Fruit fly (Drosophila melanogaster): Measurements from ENCODE around the gene CG5177.

The CG5177 gene

DNA sequence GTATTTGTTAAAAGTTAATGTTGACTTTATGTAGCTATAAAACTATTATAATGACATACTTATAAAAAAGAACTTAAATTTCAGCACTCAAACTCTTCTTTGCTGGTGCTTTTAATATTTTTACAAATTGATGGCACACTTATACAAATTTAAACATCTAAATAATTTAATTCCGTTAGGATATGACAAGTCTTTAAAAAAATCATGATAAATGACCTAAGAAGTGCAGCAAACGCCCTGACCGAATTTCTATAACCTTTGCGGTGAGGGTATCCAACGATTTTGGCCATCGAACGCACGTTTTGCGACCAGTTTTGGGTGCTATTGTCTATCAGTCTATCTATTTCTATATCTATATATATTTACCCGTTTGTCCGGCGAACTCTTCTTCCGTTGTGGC is 37.9 kb downstream of the CG5177 start (continued):
- TF ChIP-seq Mes4 (GFP tag; optimal IDR thresholded peaks at IDR 0.05) = no peak
- no peak for TF ChIP-seq usp (GFP tag; optimal IDR thresholded peaks at IDR 0.05)
- TF ChIP-seq HLHmδ (GFP tag; optimal IDR thresholded peaks at IDR 0.05) = no peak
- TF ChIP-seq CG7271 (tag; optimal IDR thresholded peaks at IDR 0.05) = no peak
- TF ChIP-seq GATAe (GFP tag; conservative IDR thresholded peaks at IDR 0.05) = no peak
- TF ChIP-seq ttk (GFP tag; IDR thresholded peaks at IDR 0.05) = no peak
- TF ChIP-seq Dfd (GFP tag; optimal IDR thresholded peaks at IDR 0.05) = no peak
- no peak for TF ChIP-seq Atf-2 (GFP tag; optimal IDR thresholded peaks at IDR 0.05)
- no peak for TF ChIP-seq stc (GFP tag; IDR thresholded peaks at IDR 0.05)
- no peak for TF ChIP-seq CG12219 (GFP tag; optimal IDR thresholded peaks at IDR 0.05)
- peak; percentile 59 for TF ChIP-seq lilli (GFP tag; optimal IDR thresholded peaks at IDR 0.05)
- peak; percentile 41 for TF ChIP-seq dmrt99B (tag; optimal IDR thresholded peaks at IDR 0.05)
- no peak for TF ChIP-seq E2f2 (GFP tag; IDR thresholded peaks at IDR 0.05)
- no peak for TF ChIP-seq CG18262 (tag; optimal IDR thresholded peaks at IDR 0.05)
- no peak for TF ChIP-seq br (optimal IDR thresholded peaks at IDR 0.05)
- TF ChIP-seq exex (tag; optimal IDR thresholded peaks at IDR 0.05) = no peak
- TF ChIP-seq luna (GFP tag; optimal IDR thresholded peaks at IDR 0.05) = no peak
- no peak for TF ChIP-seq bsh (GFP tag; optimal IDR thresholded peaks at IDR 0.05)
- no peak for TF ChIP-seq zen (tag; optimal IDR thresholded peaks at IDR 0.05)
- TF ChIP-seq Kr (GFP tag; optimal IDR thresholded peaks at IDR 0.05) = no peak
- TF ChIP-seq abd-A (tag; optimal IDR thresholded peaks at IDR 0.05) = no peak
- no peak for TF ChIP-seq CG16863 (GFP tag; optimal IDR thresholded peaks at IDR 0.05)
- no peak for TF ChIP-seq Doc2 (GFP tag; IDR thresholded peaks at IDR 0.05)
- TF ChIP-seq ham (GFP tag; IDR thresholded peaks at IDR 0.05) = no peak
- no peak for TF ChIP-seq eyg (GFP tag; optimal IDR thresholded peaks at IDR 0.05)
- no peak for TF ChIP-seq amos (GFP tag; IDR thresholded peaks at IDR 0.05; ENCODE audit: partially characterized antibody)
- TF ChIP-seq CG11247 (GFP tag; IDR thresholded peaks at IDR 0.05) = no peak
- no peak for TF ChIP-seq CG11560 (tag; IDR thresholded peaks at IDR 0.05)
- TF ChIP-seq ab (GFP tag; optimal IDR thresholded peaks at IDR 0.05) = no peak
- TF ChIP-seq Abd-B (GFP tag; optimal IDR thresholded peaks at IDR 0.05) = no peak
- TF ChIP-seq CG17912 (GFP tag; optimal IDR thresholded peaks at IDR 0.05) = no peak
- TF ChIP-seq cwo (GFP tag; optimal IDR thresholded peaks at IDR 0.05) = peak; percentile 66
- TF ChIP-seq Fer2 (tag; optimal IDR thresholded peaks at IDR 0.05) = no peak
- no peak for TF ChIP-seq chinmo (GFP tag; IDR thresholded peaks at IDR 0.05; ENCODE audit: partially characterized antibody)
- no peak for TF ChIP-seq CG14710 (tag; optimal IDR thresholded peaks at IDR 0.05)
- no peak for TF ChIP-seq CG15479 (GFP tag; optimal IDR thresholded peaks at IDR 0.05)
- TF ChIP-seq sima (GFP tag; optimal IDR thresholded peaks at IDR 0.05) = no peak
- no peak for TF ChIP-seq CG3838 (GFP tag; optimal IDR thresholded peaks at IDR 0.05)
- TF ChIP-seq vfl (GFP tag; optimal IDR thresholded peaks at IDR 0.05) = peak; percentile 34
- TF ChIP-seq Trl (optimal IDR thresholded peaks at IDR 0.05) = no peak
- TF ChIP-seq Trl (GFP tag; optimal IDR thresholded peaks at IDR 0.05) = no peak
- no peak for TF ChIP-seq CG31365 (tag; optimal IDR thresholded peaks at IDR 0.05)
- peak; percentile 7 for TF ChIP-seq Fer1 (GFP tag; optimal IDR thresholded peaks at IDR 0.05)
- no peak for TF ChIP-seq psq (GFP tag; optimal IDR thresholded peaks at IDR 0.05)
- TF ChIP-seq CG10267 (tag; optimal IDR thresholded peaks at IDR 0.05) = no peak
- no peak for TF ChIP-seq CG2116 (GFP tag; optimal IDR thresholded peaks at IDR 0.05)
- TF ChIP-seq mirr (GFP tag; optimal IDR thresholded peaks at IDR 0.05) = no peak
- no peak for TF ChIP-seq CG17328 (GFP tag; IDR thresholded peaks at IDR 0.05)
- peak; percentile 37; the same call in 1 of the 2 replicates for TF ChIP-seq esg (GFP tag; conservative IDR thresholded peaks at IDR 0.05)
- no peak for TF ChIP-seq NK7.1 (GFP tag; optimal IDR thresholded peaks at IDR 0.05)
- TF ChIP-seq CG9437 (GFP tag; optimal IDR thresholded peaks at IDR 0.05) = peak; percentile 45
- TF ChIP-seq Sry-δ (GFP tag; optimal IDR thresholded peaks at IDR 0.05) = no peak
- no peak for TF ChIP-seq ken (GFP tag; IDR thresholded peaks at IDR 0.05)

All from whole organism, embryonic.